Worm (Caenorhabditis elegans) whole organism, young adult: ENCODE data around the gene lgc-6.

Experiments
- B0261.1 ChIP-seq: sonication (generic microtip); optimal IDR thresholded peaks from 2 replicates; lab custom pipeline; 2016; ENCODE audit warnings: mild to moderate bottlenecking, missing genetic modification characterization, moderate library complexity, missing compliant biosample characterization
- F55B11.4 ChIP-seq: sonication (generic microtip); optimal IDR thresholded peaks from 2 replicates; lab custom pipeline; 2016; ENCODE audit warnings: missing compliant biosample characterization, missing genetic modification characterization, borderline replicate concordance; ENCODE audit not compliant: insufficient read depth
- F57A8.1 ChIP-seq: fragments of 200-800 bp; sonication (Bioruptor generic); optimal IDR thresholded peaks from 2 replicates; lab custom pipeline; 2018; ENCODE audit warnings: mild to moderate bottlenecking, missing genetic modification characterization, moderate library complexity, missing compliant biosample characterization
- F57C9.4 ChIP-seq: sonication (generic microtip); optimal IDR thresholded peaks from 2 replicates; lab custom pipeline; 2017; ENCODE audit warnings: mild to moderate bottlenecking, missing genetic modification characterization, missing compliant biosample characterization
- T26A5.8 ChIP-seq: sonication (generic microtip); optimal IDR thresholded peaks from 2 replicates; lab custom pipeline; 2016; ENCODE audit warnings: missing genetic modification characterization, missing compliant biosample characterization
- Y53F4B.3 ChIP-seq: fragments of 200-800 bp; sonication (Bioruptor generic); IDR thresholded peaks from 2 replicates; pipeline ENCODE4 v1.3.6; 2022; ENCODE audit warnings: missing genetic modification reagents, missing genetic modification characterization, missing compliant biosample characterization
- aptf-2 ChIP-seq: fragments of 200-800 bp; sonication (Bioruptor generic); conservative IDR thresholded peaks from 2 replicates; pipeline ENCODE4 v1.3.6; 2022; ENCODE audit warnings: missing genetic modification reagents, missing genetic modification characterization, missing compliant biosample characterization
- aptf-3 ChIP-seq: fragments of 200-800 bp; sonication (Bioruptor generic); IDR thresholded peaks from 2 replicates; pipeline ENCODE4 v1.3.6; 2022; ENCODE audit warnings: missing genetic modification characterization, missing compliant biosample characterization
- athp-1 ChIP-seq: sonication (generic microtip); optimal IDR thresholded peaks from 2 replicates; lab custom pipeline; 2017; ENCODE audit warnings: mild to moderate bottlenecking, missing genetic modification characterization, missing compliant biosample characterization
- attf-3 ChIP-seq: fragments of 200-800 bp; sonication (Bioruptor generic); conservative IDR thresholded peaks from 2 replicates; pipeline ENCODE4 v1.3.6; 2022; ENCODE audit warnings: missing genetic modification reagents, missing genetic modification characterization, missing compliant biosample characterization
- cebp-2 ChIP-seq: fragments of 200-800 bp; sonication (Bioruptor generic); IDR thresholded peaks from 2 replicates; pipeline ENCODE4 v1.3.6; 2022; ENCODE audit warnings: missing genetic modification characterization, missing compliant biosample characterization
- ceh-27 ChIP-seq: fragments of 200-800 bp; sonication (Bioruptor generic); optimal IDR thresholded peaks from 2 replicates; lab custom pipeline; 2018; ENCODE audit warnings: mild to moderate bottlenecking, missing genetic modification characterization, moderate library complexity, missing compliant biosample characterization
- ceh-79 ChIP-seq: sonication (generic microtip); optimal IDR thresholded peaks from 2 replicates; lab custom pipeline; 2017; ENCODE audit warnings: mild to moderate bottlenecking, missing genetic modification characterization, missing compliant biosample characterization
- egl-44 ChIP-seq: fragments of 200-800 bp; sonication (Bioruptor generic); IDR thresholded peaks from 2 replicates; pipeline ENCODE4 v1.3.6; 2022; ENCODE audit warnings: missing genetic modification reagents, missing genetic modification characterization, missing compliant biosample characterization
- egrh-3 ChIP-seq: fragments of 200-800 bp; sonication (Bioruptor generic); IDR thresholded peaks from 2 replicates; pipeline ENCODE4 v1.3.6; 2022; ENCODE audit warnings: missing genetic modification reagents, missing genetic modification characterization, missing compliant biosample characterization
- ekl-4 ChIP-seq: fragments of 200-800 bp; sonication (Bioruptor generic); IDR thresholded peaks from 2 replicates; pipeline ENCODE4 v1.3.6; 2022; ENCODE audit warnings: missing genetic modification reagents, missing genetic modification characterization, missing compliant biosample characterization
- ets-4 ChIP-seq: fragments of 200-800 bp; sonication (Bioruptor generic); optimal IDR thresholded peaks from 2 replicates; lab custom pipeline; 2018; ENCODE audit warnings: mild to moderate bottlenecking, missing genetic modification characterization, missing compliant biosample characterization
- gei-17 ChIP-seq: fragments of 200-800 bp; sonication (Bioruptor generic); optimal IDR thresholded peaks from 2 replicates; lab custom pipeline; 2018; ENCODE audit warnings: mild to moderate bottlenecking, missing genetic modification characterization, missing compliant biosample characterization
- hmg-20 ChIP-seq: fragments of 200-800 bp; sonication (Bioruptor generic); IDR thresholded peaks from 2 replicates; pipeline ENCODE4 v1.3.6; 2022; ENCODE audit warnings: missing genetic modification reagents, missing genetic modification characterization, missing compliant biosample characterization
- let-607 ChIP-seq, 2 experiments: fragments of 200-800 bp in 1 of 2; sonication (Bioruptor generic) in 1 of 2; sonication (generic microtip) in 1 of 2; optimal IDR thresholded peaks; 2 replicates each; lab custom pipeline; 2016 to 2018; ENCODE audit warnings: mild to moderate bottlenecking in 2 of 2, missing compliant biosample characterization in 2 of 2, missing genetic modification characterization in 2 of 2, moderate library complexity in 2 of 2, missing genotype in 1 of 2
- lin-54 ChIP-seq: fragments of 200-800 bp; sonication (Bioruptor generic); optimal IDR thresholded peaks from 2 replicates; lab custom pipeline; 2018; ENCODE audit warnings: mild to moderate bottlenecking, missing genetic modification characterization, missing compliant biosample characterization
- mcd-1 ChIP-seq: fragments of 200-800 bp; sonication (Bioruptor generic); IDR thresholded peaks from 2 replicates; pipeline ENCODE4 v1.3.6; 2022; ENCODE audit warnings: missing genetic modification reagents, missing genetic modification characterization, missing compliant biosample characterization
- mes-4 ChIP-seq: sonication (generic microtip); optimal IDR thresholded peaks from 2 replicates; lab custom pipeline; 2016; ENCODE audit warnings: missing genotype, missing genetic modification characterization, missing compliant biosample characterization
- nhr-179 ChIP-seq: sonication (generic microtip); optimal IDR thresholded peaks from 2 replicates; lab custom pipeline; 2016; ENCODE audit warnings: mild to moderate bottlenecking, missing genetic modification characterization, missing compliant biosample characterization
- nhr-80 ChIP-seq: sonication (generic microtip); optimal IDR thresholded peaks from 2 replicates; lab custom pipeline; 2016; ENCODE audit warnings: missing genetic modification characterization, missing compliant biosample characterization
- pbrm-1 ChIP-seq: fragments of 200-800 bp; sonication (Bioruptor generic); IDR thresholded peaks from 2 replicates; pipeline ENCODE4 v1.3.6; 2022; ENCODE audit warnings: missing genetic modification reagents, missing genetic modification characterization, missing compliant biosample characterization
- rcor-1 ChIP-seq: fragments of 200-800 bp; sonication (Bioruptor generic); IDR thresholded peaks from 2 replicates; pipeline ENCODE4 v1.3.6; 2022; ENCODE audit warnings: missing genetic modification reagents, missing genetic modification characterization, missing compliant biosample characterization
- rec-8 ChIP-seq, 2 experiments: sonication (generic microtip); optimal IDR thresholded peaks; 2 replicates each; lab custom pipeline; 2016; ENCODE audit warnings: mild to moderate bottlenecking in 2 of 2, missing genetic modification characterization in 2 of 2, missing genetic modification reagents in 2 of 2, missing genotype in 2 of 2, missing biosample characterization in 1 of 2, missing compliant biosample characterization in 1 of 2, moderate library complexity in 1 of 2
- repo-1 ChIP-seq: sonication (generic microtip); optimal IDR thresholded peaks from 2 replicates; lab custom pipeline; 2017; ENCODE audit warnings: mild to moderate bottlenecking, missing genetic modification characterization, missing compliant biosample characterization
- tbp1 ChIP-seq: fragments of 200-800 bp; sonication (Bioruptor generic); optimal IDR thresholded peaks from 2 replicates; lab custom pipeline; 2018; ENCODE audit warnings: mild to moderate bottlenecking, missing genetic modification characterization, missing compliant biosample characterization
- unc-62 ChIP-seq: fragments of 150-350 bp; optimal IDR thresholded peaks from 2 replicates; lab custom pipeline; 2014; ENCODE audit warnings: missing biosample characterization, missing genetic modification reagents, missing genetic modification characterization
- zfh-2 ChIP-seq: fragments of 200-800 bp; sonication (Bioruptor generic); conservative IDR thresholded peaks from 2 replicates; pipeline ENCODE4 v1.3.6; 2022; ENCODE audit warnings: missing genetic modification reagents, missing genetic modification characterization, missing compliant biosample characterization
- ztf-22 ChIP-seq: fragments of 200-800 bp; sonication (Bioruptor generic); optimal IDR thresholded peaks from 2 replicates; lab custom pipeline; 2018; ENCODE audit warnings: mild to moderate bottlenecking, missing genetic modification characterization, moderate library complexity, missing compliant biosample characterization
- ztf-6 ChIP-seq: fragments of 200-800 bp; sonication (Bioruptor generic); IDR thresholded peaks from 2 replicates; pipeline ENCODE4 v1.3.6; 2022; ENCODE audit warnings: missing genetic modification reagents, missing genetic modification characterization, missing compliant biosample characterization

Gene lgc-6

DNA sequence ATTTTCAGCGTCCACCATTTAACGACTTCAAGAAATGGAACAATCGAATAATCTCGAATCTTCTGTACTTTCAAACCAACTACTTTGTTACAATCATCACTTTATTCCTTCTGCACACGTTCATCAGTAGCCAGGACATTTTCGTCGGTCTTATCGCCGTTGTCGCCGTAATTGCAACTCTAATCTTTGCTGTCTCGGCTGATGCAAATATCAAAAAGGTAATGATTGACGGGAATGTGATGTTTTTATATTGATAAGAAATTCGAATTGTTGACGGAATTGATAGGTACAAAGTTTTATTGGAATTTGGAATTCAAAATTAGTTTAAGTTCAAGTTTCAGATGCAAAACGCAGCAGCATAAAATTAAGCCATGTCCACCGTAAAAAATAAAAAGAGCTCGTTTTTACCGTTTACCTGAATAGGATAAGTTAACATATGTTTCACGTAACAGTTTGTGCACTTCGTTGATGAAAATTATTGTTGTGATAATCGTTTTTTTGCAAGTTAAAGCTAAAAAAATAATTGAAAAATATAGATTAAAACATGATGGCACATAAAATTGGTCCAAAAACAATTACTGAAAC lies 40.6 kb downstream of the lgc-6 start:
- peak; percentile 54 for TF ChIP-seq unc-62
- TF ChIP-seq tbp1 (GFP tag; lab: Kevin White, UChicago) = peak; percentile 24
- TF ChIP-seq let-607 (tag; optimal IDR thresholded peaks at IDR 0.05; lab: Kevin White, UChicago) = peak in 1 of 2 experiments; percentile 40
- no peak for TF ChIP-seq athp-1 (tag; lab: Kevin White, UChicago)
- TF ChIP-seq nhr-80 (tag; lab: Kevin White, UChicago) = peak; percentile 93
- TF ChIP-seq mes-4 (tag; lab: Kevin White, UChicago) = no peak

DNA sequence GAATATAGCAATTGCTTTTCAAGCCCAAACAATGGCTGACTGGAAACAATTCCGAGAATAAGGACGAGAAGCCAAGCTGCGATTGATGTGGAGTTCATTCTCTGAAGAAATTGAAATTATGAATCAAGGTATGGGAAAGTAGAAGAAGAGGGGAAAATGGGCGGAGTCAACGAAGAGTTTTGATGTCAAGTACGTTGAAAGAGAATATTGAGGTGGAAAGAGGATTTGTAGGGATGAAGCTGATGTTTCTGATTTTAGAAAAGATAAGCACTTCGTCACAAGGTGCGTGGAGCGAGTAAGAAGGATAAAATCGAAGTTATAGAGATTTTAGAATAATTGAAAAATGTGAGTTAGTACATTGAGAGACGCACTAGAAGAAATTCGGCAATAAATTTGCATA lies 43.0 kb downstream of the lgc-6 start, which contains the start of gene D2096.9:
Gene D2096.9 (minus strand): TSS at position 101 of the 400 bp plus-strand sequence.
- no peak for TF ChIP-seq hmg-20 (GFP tag; lab: Robert Waterston, UW)
- no peak for TF ChIP-seq ekl-4
- no peak for TF ChIP-seq B0261.1 (tag; lab: Kevin White, UChicago)
- no peak for TF ChIP-seq F57C9.4
- TF ChIP-seq nhr-179 (tag; lab: Kevin White, UChicago) = no peak
- no peak for TF ChIP-seq ceh-27 (GFP tag; lab: Kevin White, UChicago)
- no peak for TF ChIP-seq gei-17 (GFP tag; lab: Kevin White, UChicago)
- no peak for TF ChIP-seq aptf-3 (GFP tag; lab: Robert Waterston, UW)
- TF ChIP-seq egl-44 = no peak
- TF ChIP-seq rcor-1 (GFP tag; lab: Robert Waterston, UW) = no peak
- TF ChIP-seq pbrm-1 (GFP tag; lab: Robert Waterston, UW) = no peak
- no peak for TF ChIP-seq mcd-1
- TF ChIP-seq, all 124 proteins: peak for 0

- TF ChIP-seq lin-54 = no peak
- TF ChIP-seq rec-8 (tag; optimal IDR thresholded peaks at IDR 0.05; lab: Kevin White, UChicago) = no peak
- TF ChIP-seq Y53F4B.3 (GFP tag; lab: Robert Waterston, UW) = no peak
- no peak for TF ChIP-seq attf-3 (GFP tag; lab: Robert Waterston, UW)
- no peak for TF ChIP-seq F57A8.1
- no peak for TF ChIP-seq ceh-79 (tag; lab: Kevin White, UChicago)
- TF ChIP-seq egl-44 = no peak
- no peak for TF ChIP-seq ztf-22 (GFP tag; lab: Kevin White, UChicago)
- TF ChIP-seq repo-1 (tag; lab: Kevin White, UChicago) = no peak
- TF ChIP-seq ets-4 (GFP tag; lab: Kevin White, UChicago) = no peak
- no peak for TF ChIP-seq ceh-27 (GFP tag; lab: Kevin White, UChicago)
- TF ChIP-seq cebp-2 (GFP tag; lab: Robert Waterston, UW) = no peak
- TF ChIP-seq aptf-2 = no peak
Observed at ce11 chrIV:8384737-8385136, 45.0 kb downstream of the lgc-6 start.

- TF ChIP-seq egl-44 = no peak
- TF ChIP-seq aptf-2 = no peak
- TF ChIP-seq zfh-2 (GFP tag; lab: Robert Waterston, UW) = no peak
- no peak for TF ChIP-seq ets-4 (GFP tag; lab: Kevin White, UChicago)
- TF ChIP-seq unc-62 = no peak
- no peak for TF ChIP-seq F55B11.4 (tag; lab: Kevin White, UChicago)
- TF ChIP-seq B0261.1 (tag; lab: Kevin White, UChicago) = no peak
- no peak for TF ChIP-seq ztf-6 (GFP tag; lab: Robert Waterston, UW)
- TF ChIP-seq egrh-3 (GFP tag; lab: Robert Waterston, UW) = no peak
- no peak for TF ChIP-seq T26A5.8 (tag; lab: Kevin White, UChicago)
Observed at ce11 chrIV:8385662-8386061, 45.9 kb downstream of the lgc-6 start.
